Fruit fly (Drosophila melanogaster): ENCODE results near the gene CG6179.
A peak's percentile ranks its signal among the peaks of the same experiment; 100 is the strongest.

CG6179 gene

dm6 chrX:18358352-18358931 lies 21.4 kb upstream of the CG6179 start, which contains the start of gene CG6106 (continued):
- TF ChIP-seq eve (GFP tag; optimal IDR thresholded peaks at IDR 0.05) (peak in 1 of 2 experiments; percentile 57), nmo (GFP tag; optimal IDR thresholded peaks at IDR 0.05) (peak; percentile 26), slbo (GFP tag; IDR thresholded peaks at IDR 0.05) (peak; percentile 10; the same call in 1 of the 2 replicates), D19B (GFP tag; optimal IDR thresholded peaks at IDR 0.05) (peak; percentile 28), ken (GFP tag; IDR thresholded peaks at IDR 0.05) (0 out of 3 replicates have a peak, but pooled peaks have one; percentile 21), CG18262 (tag; optimal IDR thresholded peaks at IDR 0.05) (peak; percentile 25), dmrt99B (tag; optimal IDR thresholded peaks at IDR 0.05) (peak; percentile 54), phol (tag; optimal IDR thresholded peaks at IDR 0.05) (peak; percentile 59), Ets65A (GFP tag) (peak; percentile 90), CG9932 (GFP tag; IDR thresholded peaks at IDR 0.05) (peak; percentile 37; the same call in 1 of the 2 replicates), Opbp (GFP tag; IDR thresholded peaks at IDR 0.05; ENCODE audit: partially characterized antibody) (no peak), lab (GFP tag; optimal IDR thresholded peaks at IDR 0.05) (peak; percentile 2), CG15269 (tag; optimal IDR thresholded peaks at IDR 0.05) (peak; percentile 9), CG11085 (GFP tag; IDR thresholded peaks at IDR 0.05) (no peak), sisA (GFP tag; IDR thresholded peaks at IDR 0.05) (peak; percentile 26; the same call in 1 of the 2 replicates), Drgx (GFP tag; IDR thresholded peaks at IDR 0.05) (no peak), Ptx1 (GFP tag; IDR thresholded peaks at IDR 0.05) (peak; percentile 52; the same call in 1 of the 2 replicates), CG2678 (tag; optimal IDR thresholded peaks at IDR 0.05) (peak; percentile 53), pum (GFP tag; optimal IDR thresholded peaks at IDR 0.05) (peak; percentile 6), CG4730 (GFP tag; IDR thresholded peaks at IDR 0.05) (no peak), Pdp1 (GFP tag; optimal IDR thresholded peaks at IDR 0.05) (peak in 1 of 2 experiments; percentile 17), HLH3B (GFP tag; IDR thresholded peaks at IDR 0.05) (peak; percentile 34; the same call in 1 of the 2 replicates), CG6689 (GFP tag; IDR thresholded peaks at IDR 0.05) (0 out of 2 replicates have a peak, but pooled peaks have one; percentile 21), Rx (GFP tag; IDR thresholded peaks at IDR 0.05) (no peak), CG30403 (GFP tag; optimal IDR thresholded peaks at IDR 0.05) (peak; percentile 20), Blimp-1 (GFP tag; optimal IDR thresholded peaks at IDR 0.05) (peak; percentile 4), row (GFP tag; IDR thresholded peaks at IDR 0.05) (peak; percentile 31), Gug (GFP tag; IDR thresholded peaks at IDR 0.05) (0 out of 4 replicates have a peak, but pooled peaks have one; percentile 3), D (optimal IDR thresholded peaks at IDR 0.05) (no peak), D (GFP tag; optimal IDR thresholded peaks at IDR 0.05) (peak; percentile 12), CG13424 (tag; optimal IDR thresholded peaks at IDR 0.05) (peak; percentile 39), so (GFP tag; IDR thresholded peaks at IDR 0.05) (no peak), Meics (GFP tag; optimal IDR thresholded peaks at IDR 0.05) (peak; percentile 7), CG11504 (tag; optimal IDR thresholded peaks at IDR 0.05) (peak; percentile 41), z (GFP tag; IDR thresholded peaks at IDR 0.05) (no peak), D19A (tag; optimal IDR thresholded peaks at IDR 0.05) (peak; percentile 5), CG11456 (GFP tag; IDR thresholded peaks at IDR 0.05) (no peak), CG11247 (GFP tag; IDR thresholded peaks at IDR 0.05) (no peak), sr (GFP tag; IDR thresholded peaks at IDR 0.05) (0 out of 3 replicates have a peak, but pooled peaks have one; percentile 24), bcd (GFP tag; optimal IDR thresholded peaks at IDR 0.05) (peak; percentile 14), CG14050 (GFP tag; IDR thresholded peaks at IDR 0.05) (no peak)

DNA sequence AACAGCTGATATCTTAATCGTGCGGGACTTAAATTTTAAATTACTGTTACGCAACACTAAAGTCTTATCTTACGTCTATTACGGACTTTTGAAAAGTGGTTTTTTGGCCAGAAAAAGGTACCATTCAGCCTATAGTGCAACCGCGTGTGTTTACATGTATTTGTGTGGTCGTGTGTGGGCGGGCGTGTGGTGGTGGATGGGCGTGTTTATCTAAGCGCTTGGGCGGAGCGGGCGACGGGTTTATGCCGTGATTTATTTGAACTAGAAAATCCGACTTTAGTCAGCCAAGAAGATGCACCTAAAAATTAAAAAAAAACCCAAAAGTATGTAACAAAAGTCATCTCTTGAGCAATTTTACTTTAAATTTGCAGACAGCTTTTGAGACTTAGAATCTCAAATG lies 16.5 kb upstream of the CG6179 start:
- TF ChIP-seq gce (GFP tag; IDR thresholded peaks at IDR 0.05) = no peak
- TF ChIP-seq E2f2 (GFP tag; IDR thresholded peaks at IDR 0.05) = 0 out of 2 replicates have a peak, but pooled peaks have one; percentile 7
- TF ChIP-seq odd (GFP tag; optimal IDR thresholded peaks at IDR 0.05) = no peak
- TF ChIP-seq CG17385 (GFP tag; optimal IDR thresholded peaks at IDR 0.05) = no peak
- peak; percentile 36; the same call in 1 of the 3 replicates for TF ChIP-seq ken (GFP tag; IDR thresholded peaks at IDR 0.05)
- TF ChIP-seq lmd (GFP tag; IDR thresholded peaks at IDR 0.05) = no peak
- 0 out of 2 replicates have a peak, but pooled peaks have one; percentile 17 for TF ChIP-seq sens-2 (GFP tag; IDR thresholded peaks at IDR 0.05)
- TF ChIP-seq pzg (GFP tag; optimal IDR thresholded peaks at IDR 0.05) = no peak
- TF ChIP-seq CG10267 (tag; optimal IDR thresholded peaks at IDR 0.05) = no peak
- TF ChIP-seq CG11085 (GFP tag; IDR thresholded peaks at IDR 0.05) = no peak
- TF ChIP-seq chinmo (GFP tag; IDR thresholded peaks at IDR 0.05; ENCODE audit: partially characterized antibody) = 0 out of 4 replicates have a peak, but pooled peaks have one; percentile 22
- TF ChIP-seq mirr (GFP tag; optimal IDR thresholded peaks at IDR 0.05) = no peak
- TF ChIP-seq Gsc (GFP tag; IDR thresholded peaks at IDR 0.05) = no peak
